Worm (Caenorhabditis elegans) whole organism, L4 larva: Measurements from ENCODE around the gene vnut-1.

Experiments used
- D1046.2 ChIP-seq: fragments of 200-800 bp; sonication (Bioruptor generic); IDR thresholded peaks from 2 replicates; pipeline ENCODE4 v1.3.6; 2022; ENCODE audit warnings: missing genetic modification characterization, missing compliant biosample characterization
- F10B5.3 ChIP-seq: sonication (generic microtip); optimal IDR thresholded peaks from 2 replicates; lab custom pipeline; 2016; ENCODE audit warnings: mild to moderate bottlenecking, missing genetic modification characterization, missing compliant biosample characterization
- F37D6.2 ChIP-seq: sonication (generic microtip); optimal IDR thresholded peaks from 2 replicates; lab custom pipeline; 2016; ENCODE audit warnings: mild to moderate bottlenecking, missing genetic modification characterization, missing compliant biosample characterization
- ZK546.5 ChIP-seq, 2 experiments: sonication (generic microtip); optimal IDR thresholded peaks; 2 replicates each; lab custom pipeline; 2017; ENCODE audit warnings: missing biosample characterization in 2 of 2, missing genetic modification characterization in 2 of 2
- aha-1 ChIP-seq: fragments of 150-350 bp; peaks from one replicate; lab custom pipeline; 2014; ENCODE audit warnings: missing biosample characterization, missing genetic modification characterization
- arid-1 ChIP-seq: fragments of 200-800 bp; sonication (Bioruptor generic); conservative IDR thresholded peaks from 2 replicates; pipeline ENCODE4 v1.3.6; 2022; ENCODE audit warnings: missing genetic modification reagents, missing genetic modification characterization, missing compliant biosample characterization
- ceh-20 ChIP-seq: fragments of 200-800 bp; sonication (Bioruptor generic); IDR thresholded peaks from 2 replicates; pipeline ENCODE4 v1.3.6; 2022; ENCODE audit warnings: missing genetic modification reagents, missing genetic modification characterization, missing compliant biosample characterization
- ceh-44 ChIP-seq: fragments of 200-800 bp; sonication (Bioruptor generic); IDR thresholded peaks from 2 replicates; pipeline ENCODE4 v1.3.6; 2022; ENCODE audit warnings: missing genetic modification reagents, missing genetic modification characterization, missing compliant biosample characterization
- cey-2 ChIP-seq: sonication (generic microtip); optimal IDR thresholded peaks from 3 replicates; lab custom pipeline; 2017; ENCODE audit warnings: missing genetic modification characterization, mild to moderate bottlenecking, missing compliant biosample characterization, antibody characterized with exemption, borderline replicate concordance; ENCODE audit not compliant: insufficient read depth
- daf-16 ChIP-seq, 3 experiments: sonication (generic microtip); optimal IDR thresholded peaks; 2 replicates each; lab custom pipeline; 2016 to 2017; ENCODE audit warnings: missing genetic modification characterization in 3 of 3, missing genetic modification reagents in 3 of 3, mild to moderate bottlenecking in 2 of 3, missing compliant biosample characterization in 2 of 3, missing biosample characterization in 1 of 3, moderate library complexity in 1 of 3
- daf-8 ChIP-seq: fragments of 200-800 bp; sonication (Bioruptor generic); IDR thresholded peaks from 2 replicates; pipeline ENCODE4 v1.3.6; 2022; ENCODE audit warnings: missing genetic modification characterization, missing compliant biosample characterization
- dmd-6 ChIP-seq: fragments of 200-800 bp; sonication (Bioruptor generic); IDR thresholded peaks from 2 replicates; pipeline ENCODE4 v1.3.6; 2022; ENCODE audit warnings: missing genetic modification reagents, missing genetic modification characterization, missing compliant biosample characterization
- dmd-8 ChIP-seq: fragments of 200-800 bp; sonication (Bioruptor generic); IDR thresholded peaks from 2 replicates; pipeline ENCODE4 v1.3.6; 2022; ENCODE audit warnings: missing genetic modification characterization, missing compliant biosample characterization
- dmd-9 ChIP-seq: fragments of 200-800 bp; sonication (Bioruptor generic); IDR thresholded peaks from 2 replicates; pipeline ENCODE4 v1.3.6; 2022; ENCODE audit warnings: missing genetic modification reagents, missing genetic modification characterization, missing compliant biosample characterization
- dpl-1 ChIP-seq: fragments of 150-350 bp; optimal IDR thresholded peaks from 2 replicates; lab custom pipeline; 2014; ENCODE audit warnings: missing biosample characterization, missing genetic modification reagents, missing genetic modification characterization
- duxl-1 ChIP-seq: sonication (generic microtip); optimal IDR thresholded peaks from 2 replicates; lab custom pipeline; 2016; ENCODE audit warnings: mild to moderate bottlenecking, missing genetic modification characterization, moderate library complexity, missing compliant biosample characterization; ENCODE audit not compliant: poor library complexity
- dve-1 ChIP-seq: sonication (generic microtip); optimal IDR thresholded peaks from 2 replicates; lab custom pipeline; 2017; ENCODE audit warnings: antibody characterized with exemption, mild to moderate bottlenecking, missing genetic modification characterization, missing compliant biosample characterization; ENCODE audit not compliant: insufficient read depth
- fkh-10 ChIP-seq: fragments of 150-350 bp; optimal IDR thresholded peaks from 2 replicates; lab custom pipeline; 2014; ENCODE audit warnings: missing biosample characterization, missing genetic modification reagents, missing genetic modification characterization
- hif-1 ChIP-seq, 2 experiments: sonication (generic microtip); optimal IDR thresholded peaks; 2 replicates each; lab custom pipeline; 2016 to 2017; ENCODE audit warnings: missing compliant biosample characterization in 2 of 2, missing genetic modification characterization in 2 of 2, missing genetic modification reagents in 2 of 2, missing genotype in 2 of 2, mild to moderate bottlenecking in 1 of 2
- hlh-11 ChIP-seq: fragments of 200-800 bp; sonication (Bioruptor generic); optimal IDR thresholded peaks from 2 replicates; lab custom pipeline; 2018; ENCODE audit warnings: mild to moderate bottlenecking, missing genetic modification characterization, missing compliant biosample characterization
- hlh-30 ChIP-seq: sonication (generic microtip); optimal IDR thresholded peaks from 2 replicates; lab custom pipeline; 2017; ENCODE audit warnings: antibody characterized with exemption, mild to moderate bottlenecking, missing genetic modification characterization, missing compliant biosample characterization; ENCODE audit not compliant: insufficient read depth
- hmg-1.1 ChIP-seq: fragments of 200-800 bp; sonication (Bioruptor generic); IDR thresholded peaks from 2 replicates; pipeline ENCODE4 v1.3.6; 2022; ENCODE audit warnings: missing genetic modification reagents, missing genetic modification characterization, missing compliant biosample characterization
- lin-1 ChIP-seq: fragments of 200-800 bp; sonication (Bioruptor generic); IDR thresholded peaks from 2 replicates; pipeline ENCODE4 v1.3.6; 2022; ENCODE audit warnings: missing genetic modification reagents, missing genetic modification characterization, missing compliant biosample characterization
- lin-29 ChIP-seq: fragments of 200-800 bp; sonication (Bioruptor generic); IDR thresholded peaks from 2 replicates; pipeline ENCODE4 v1.3.6; 2022; ENCODE audit warnings: missing genetic modification reagents, missing genetic modification characterization, missing compliant biosample characterization
- lin-38 ChIP-seq: fragments of 200-800 bp; sonication (Bioruptor generic); IDR thresholded peaks from 2 replicates; pipeline ENCODE4 v1.3.6; 2022; ENCODE audit warnings: missing genetic modification reagents, missing genetic modification characterization, missing compliant biosample characterization
- lin-39 ChIP-seq: fragments of 150-350 bp; optimal IDR thresholded peaks from 2 replicates; lab custom pipeline; 2014; ENCODE audit warnings: missing biosample characterization, missing genetic modification reagents, missing genetic modification characterization
- lsy-2 ChIP-seq, 2 experiments: fragments of 150-350 bp in 1 of 2; sonication (generic microtip) in 1 of 2; optimal IDR thresholded peaks; 2 replicates each; lab custom pipeline; 2014 to 2017; ENCODE audit warnings: missing biosample characterization in 2 of 2, missing genetic modification characterization in 2 of 2
- mep-1 ChIP-seq: fragments of 150-350 bp; sonication (generic microtip); optimal IDR thresholded peaks from 3 replicates; lab custom pipeline; 2014; ENCODE audit warnings: missing biosample characterization, missing genetic modification characterization
- mes-2 ChIP-seq: sonication (generic microtip); optimal IDR thresholded peaks from 2 replicates; lab custom pipeline; 2016; ENCODE audit warnings: missing genotype, mild to moderate bottlenecking, missing genetic modification characterization, missing compliant biosample characterization; ENCODE audit not compliant: poor library complexity, severe bottlenecking
- mxl-3 ChIP-seq: fragments of 200-800 bp; sonication (Bioruptor generic); optimal IDR thresholded peaks from 2 replicates; lab custom pipeline; 2018; ENCODE audit warnings: mild to moderate bottlenecking, missing genetic modification characterization, missing compliant biosample characterization
- nhr-25 ChIP-seq: sonication (generic microtip); optimal IDR thresholded peaks from 2 replicates; lab custom pipeline; 2017; ENCODE audit warnings: missing genetic modification characterization, mild to moderate bottlenecking, missing compliant biosample characterization, antibody characterized with exemption, moderate library complexity, borderline replicate concordance; ENCODE audit not compliant: insufficient read depth
- nhr-28 ChIP-seq: fragments of 150-350 bp; optimal IDR thresholded peaks from 2 replicates; lab custom pipeline; 2014; ENCODE audit warnings: missing biosample characterization, missing genetic modification characterization
- nhr-48 ChIP-seq: sonication (generic microtip); optimal IDR thresholded peaks from 2 replicates; lab custom pipeline; 2016; ENCODE audit warnings: mild to moderate bottlenecking, missing genetic modification characterization, missing compliant biosample characterization
- nhr-6 ChIP-seq: fragments of 150-350 bp; optimal IDR thresholded peaks from 2 replicates; lab custom pipeline; 2014; ENCODE audit warnings: missing biosample characterization, missing genetic modification characterization
- nhr-76 ChIP-seq: fragments of 150-350 bp; optimal IDR thresholded peaks from 2 replicates; lab custom pipeline; 2014; ENCODE audit warnings: missing biosample characterization, missing genetic modification characterization
- nhr-77 ChIP-seq: fragments of 150-350 bp; optimal IDR thresholded peaks from 2 replicates; lab custom pipeline; 2014; ENCODE audit warnings: missing biosample characterization, missing genetic modification characterization
- pqm-1 ChIP-seq: sonication (generic microtip); optimal IDR thresholded peaks from 2 replicates; lab custom pipeline; 2017; ENCODE audit warnings: missing biosample characterization, missing genetic modification characterization
- rbr-2 ChIP-seq: sonication (generic microtip); optimal IDR thresholded peaks from 2 replicates; lab custom pipeline; 2016; ENCODE audit warnings: missing genotype, missing genetic modification characterization, missing compliant biosample characterization
- saeg-2 ChIP-seq: fragments of 200-800 bp; sonication (Bioruptor generic); IDR thresholded peaks from 2 replicates; pipeline ENCODE4 v1.3.6; 2022; ENCODE audit warnings: missing genetic modification reagents, missing genetic modification characterization, missing compliant biosample characterization
- set-16 ChIP-seq: fragments of 200-800 bp; sonication (Bioruptor generic); IDR thresholded peaks from 2 replicates; pipeline ENCODE4 v1.3.6; 2022; ENCODE audit warnings: missing genetic modification reagents, missing genetic modification characterization, missing compliant biosample characterization
- snpc-4 ChIP-seq: fragments of 150-350 bp; optimal IDR thresholded peaks from 2 replicates; lab custom pipeline; 2014; ENCODE audit warnings: missing biosample characterization, missing genetic modification characterization
- spr-1 ChIP-seq: sonication (generic microtip); optimal IDR thresholded peaks from 2 replicates; lab custom pipeline; 2016; ENCODE audit warnings: mild to moderate bottlenecking, missing genetic modification characterization, missing compliant biosample characterization
- spr-3 ChIP-seq: fragments of 200-800 bp; sonication (Bioruptor generic); optimal IDR thresholded peaks from 2 replicates; lab custom pipeline; 2018; ENCODE audit warnings: mild to moderate bottlenecking, missing genetic modification characterization, missing compliant biosample characterization
- tra-1 ChIP-seq: fragments of 200-800 bp; sonication (Bioruptor generic); IDR thresholded peaks from 2 replicates; pipeline ENCODE4 v1.3.6; 2022; ENCODE audit warnings: missing genetic modification reagents, missing genetic modification characterization, missing compliant biosample characterization
- unc-130 ChIP-seq: sonication (generic microtip); optimal IDR thresholded peaks from 2 replicates; lab custom pipeline; 2016; ENCODE audit warnings: missing genetic modification reagents, missing genetic modification characterization, missing compliant biosample characterization
- unc-39 ChIP-seq: sonication (generic microtip); optimal IDR thresholded peaks from 2 replicates; lab custom pipeline; 2017; ENCODE audit warnings: missing biosample characterization, missing genetic modification characterization
- unc-62 ChIP-seq, 3 experiments: fragments of 150-350 bp in 1 of 3; sonication (generic microtip); optimal IDR thresholded peaks in 2 of 3; peaks in 1 of 3; 1 replicate in 1 of 3; 2 replicates in 2 of 3; lab custom pipeline; 2014 to 2017; ENCODE audit warnings: missing biosample characterization in 3 of 3, missing genetic modification characterization in 3 of 3, missing genetic modification reagents in 3 of 3, missing genotype in 1 of 3
- vab-7 ChIP-seq: fragments of 200-800 bp; sonication (Bioruptor generic); IDR thresholded peaks from 2 replicates; pipeline ENCODE4 v1.3.6; 2022; ENCODE audit warnings: missing genetic modification reagents, missing genetic modification characterization, missing compliant biosample characterization

The vnut-1 gene

ce11 chrII:14528233-14528802 is 38.7 kb downstream of the vnut-1 start, which contains the start of the genes F57C2.5 and spat-1:
Gene F57C2.5, minus strand, starts transcription at chrII:14528239.
Gene spat-1, plus strand, starts transcription at chrII:14528752.
- no peak for TF ChIP-seq nhr-25 (tag; lab: Kevin White, UChicago)
- peak; percentile 94 for TF ChIP-seq nhr-77 (tag; lab: Kevin White, UChicago)
- peak; percentile 75 for TF ChIP-seq mep-1 (tag; lab: Kevin White, UChicago)
- TF ChIP-seq dve-1 (tag; lab: Kevin White, UChicago), result peak; percentile 58
- peak; percentile 87 for TF ChIP-seq mes-2
- peak; percentile 26 for TF ChIP-seq hlh-30 (tag; lab: Kevin White, UChicago)
- TF ChIP-seq lin-39 (tag; lab: Kevin White, UChicago), result no peak
- TF ChIP-seq cey-2 (tag; lab: Kevin White, UChicago), result no peak
- peak; percentile 88 for TF ChIP-seq unc-130 (GFP tag; lab: Kevin White, UChicago)
- no peak for TF ChIP-seq set-16 (GFP tag; lab: Robert Waterston, UW)
- no peak for TF ChIP-seq tra-1 (GFP tag; lab: Robert Waterston, UW)
- TF ChIP-seq dmd-6 (GFP tag; lab: Robert Waterston, UW), result no peak; the same call in 1 of the 2 replicates
- peak; percentile 55 for TF ChIP-seq pqm-1 (tag; lab: Kevin White, UChicago)
- TF ChIP-seq duxl-1 (tag; lab: Kevin White, UChicago), result no peak
- TF ChIP-seq lin-38 (GFP tag; lab: Robert Waterston, UW), result peak; percentile 54
- no peak for TF ChIP-seq D1046.2 (GFP tag; lab: Robert Waterston, UW)
- TF ChIP-seq snpc-4 (tag; lab: Kevin White, UChicago), result no peak
- no peak for TF ChIP-seq lin-29
- peak in 1 of 2 experiments; percentile 86 for TF ChIP-seq hif-1 (tag; optimal IDR thresholded peaks at IDR 0.05; lab: Kevin White, UChicago)
- TF ChIP-seq vab-7, result peak; percentile 59; the same call in 1 of the 2 replicates
- no peak for TF ChIP-seq mxl-3 (GFP tag; lab: Kevin White, UChicago)
- TF ChIP-seq dmd-8 (GFP tag; lab: Robert Waterston, UW), result no peak
- TF ChIP-seq arid-1, result no peak
- no peak for TF ChIP-seq unc-39 (tag; lab: Kevin White, UChicago)
- TF ChIP-seq spr-1 (tag; lab: Kevin White, UChicago), result peak; percentile 36
- TF ChIP-seq spr-3 (GFP tag; lab: Kevin White, UChicago), result no peak
- 0 out of 2 replicates have a peak, but pooled peaks have one; percentile 16 for TF ChIP-seq ceh-20 (GFP tag; lab: Robert Waterston, UW)
- TF ChIP-seq lsy-2 (tag; optimal IDR thresholded peaks at IDR 0.05; lab: Kevin White, UChicago), result peak; percentile 86 to 98
- peak; percentile 48 for TF ChIP-seq nhr-28 (tag; lab: Kevin White, UChicago)
- TF ChIP-seq ceh-44 (GFP tag; lab: Robert Waterston, UW), result peak; percentile 59; the same call in 1 of the 2 replicates
- no peak for TF ChIP-seq ZK546.5 (tag; optimal IDR thresholded peaks at IDR 0.05; lab: Kevin White, UChicago)
- peak; percentile 29 for TF ChIP-seq nhr-6 (tag; lab: Kevin White, UChicago)
- no peak for TF ChIP-seq F10B5.3 (tag; lab: Kevin White, UChicago)
- no peak for TF ChIP-seq saeg-2 (GFP tag; lab: Robert Waterston, UW)
- no peak for TF ChIP-seq daf-8 (GFP tag; lab: Robert Waterston, UW)
- TF ChIP-seq hmg-1.1 (GFP tag; lab: Robert Waterston, UW), result peak; percentile 53; the same call in 1 of the 2 replicates
- TF ChIP-seq nhr-76 (tag; lab: Kevin White, UChicago), result no peak
- peak; percentile 28 for TF ChIP-seq hlh-11 (tag; lab: Kevin White, UChicago)
- TF ChIP-seq fkh-10 (GFP tag; lab: Kevin White, UChicago), result no peak
- TF ChIP-seq dmd-9 (GFP tag; lab: Robert Waterston, UW), result no peak
- no peak for TF ChIP-seq lin-1 (GFP tag; lab: Robert Waterston, UW)
- peak; percentile 61 for TF ChIP-seq dpl-1 (GFP tag; lab: Kevin White, UChicago)
- no peak for TF ChIP-seq daf-16 (GFP tag; optimal IDR thresholded peaks at IDR 0.05; lab: Kevin White, UChicago)
- peak; percentile 90 for TF ChIP-seq daf-16 (tag; optimal IDR thresholded peaks at IDR 0.05; lab: Kevin White, UChicago)
- TF ChIP-seq unc-62 (GFP tag; optimal IDR thresholded peaks at IDR 0.05 in 1 of 2; lab: Kevin White, UChicago), result peak in 1 of 2 experiments; percentile 73
- TF ChIP-seq unc-62 (tag; optimal IDR thresholded peaks at IDR 0.05; lab: Kevin White, UChicago), result no peak
- TF ChIP-seq nhr-48 (tag; lab: Kevin White, UChicago), result no peak
- TF ChIP-seq aha-1 (tag; lab: Kevin White, UChicago), result no peak
- TF ChIP-seq rbr-2 (tag; lab: Kevin White, UChicago), result peak; percentile 63
- TF ChIP-seq F37D6.2 (tag; lab: Kevin White, UChicago), result peak; percentile 22
